Fruit fly (Drosophila melanogaster) whole organism, embryonic: Measurements from ENCODE around the gene Mer.

Experiments
- Adf1 ChIP-seq: fragments of 200-800 bp; sonication (Bioruptor generic); IDR thresholded peaks from 2 replicates; pipeline ENCODE4 v1.3.6; 2022; ENCODE audit warnings: missing biosample characterization, missing genetic modification characterization
- BEAF-32 ChIP-seq: fragments of 200-800 bp; sonication (Bioruptor generic); optimal IDR thresholded peaks from 3 replicates; lab custom pipeline; 2017; ENCODE audit warnings: missing biosample characterization, missing genetic modification characterization, mild to moderate bottlenecking, moderate library complexity, missing genetic modification reagents
- Bgb ChIP-seq: fragments of 200-800 bp; sonication (Bioruptor generic); IDR thresholded peaks from 2 replicates; pipeline ENCODE4 v1.3.6; 2022; ENCODE audit warnings: missing biosample characterization, missing genetic modification characterization; ENCODE audit not compliant: partially characterized antibody
- CG10431 ChIP-seq: fragments of 200-800 bp; sonication (Bioruptor generic); optimal IDR thresholded peaks from 3 replicates; lab custom pipeline; 2018; ENCODE audit warnings: missing biosample characterization, mild to moderate bottlenecking, missing genetic modification characterization
- CG11247 ChIP-seq: fragments of 200-800 bp; sonication (Bioruptor generic); IDR thresholded peaks from 2 replicates; pipeline ENCODE4 v1.3.6; 2022; ENCODE audit warnings: missing biosample characterization, missing genetic modification characterization
- CG11456 ChIP-seq: fragments of 200-800 bp; sonication (Bioruptor generic); IDR thresholded peaks from 3 replicates; pipeline ENCODE4 v1.3.6; 2022; ENCODE audit warnings: missing biosample characterization, missing genetic modification characterization
- CG14050 ChIP-seq: fragments of 200-800 bp; sonication (Bioruptor generic); IDR thresholded peaks from 3 replicates; pipeline ENCODE4 v1.3.6; 2022; ENCODE audit warnings: missing biosample characterization, missing genetic modification characterization
- CG15479 ChIP-seq: fragments of 200-800 bp; sonication (Bioruptor generic); optimal IDR thresholded peaks from 3 replicates; lab custom pipeline; 2019; ENCODE audit warnings: missing biosample characterization, mild to moderate bottlenecking, missing genetic modification characterization, moderate library complexity
- CG16815 ChIP-seq: fragments of 200-800 bp; sonication (Bioruptor generic); optimal IDR thresholded peaks from 3 replicates; lab custom pipeline; 2017; ENCODE audit warnings: missing biosample characterization, mild to moderate bottlenecking, missing genetic modification characterization
- CG16863 ChIP-seq: fragments of 200-800 bp; sonication (Bioruptor generic); optimal IDR thresholded peaks from 3 replicates; lab custom pipeline; 2016; ENCODE audit warnings: missing biosample characterization, missing genetic modification characterization
- CG2129 ChIP-seq: fragments of 200-800 bp; sonication (Bioruptor generic); IDR thresholded peaks from 2 replicates; pipeline ENCODE4 v1.3.6; 2022; ENCODE audit warnings: missing biosample characterization, missing genetic modification characterization; ENCODE audit not compliant: partially characterized antibody
- CG3065 ChIP-seq: fragments of 200-800 bp; sonication (Bioruptor generic); optimal IDR thresholded peaks from 2 replicates; lab custom pipeline; 2016; ENCODE audit warnings: missing biosample characterization, missing genetic modification characterization
- CG3407 ChIP-seq: fragments of 200-800 bp; sonication (Bioruptor generic); optimal IDR thresholded peaks from 2 replicates; lab custom pipeline; 2018; ENCODE audit warnings: missing biosample characterization, mild to moderate bottlenecking, missing genetic modification characterization
- CG7987 ChIP-seq: fragments of 200-800 bp; sonication (Bioruptor generic); optimal IDR thresholded peaks from 2 replicates; lab custom pipeline; 2018; ENCODE audit warnings: missing biosample characterization, mild to moderate bottlenecking, missing genetic modification characterization, moderate library complexity
- CG8089 ChIP-seq: fragments of 200-800 bp; sonication (Bioruptor generic); optimal IDR thresholded peaks from 3 replicates; lab custom pipeline; 2016; ENCODE audit warnings: missing biosample characterization, missing genetic modification characterization
- CG8924 ChIP-seq: fragments of 200-800 bp; optimal IDR thresholded peaks from 3 replicates; lab custom pipeline; 2019; ENCODE audit warnings: missing biosample characterization, mild to moderate bottlenecking, missing genetic modification characterization, moderate library complexity
- CG9609 ChIP-seq: fragments of 200-800 bp; sonication (Bioruptor generic); optimal IDR thresholded peaks from 3 replicates; lab custom pipeline; 2016; ENCODE audit warnings: missing biosample characterization, missing genetic modification characterization
- CkIIα-i1 ChIP-seq: fragments of 200-800 bp; sonication (Bioruptor generic); IDR thresholded peaks from 2 replicates; pipeline ENCODE4 v1.3.6; 2022; ENCODE audit warnings: missing biosample characterization, missing genetic modification characterization
- Dek ChIP-seq: fragments of 200-800 bp; sonication (Bioruptor generic); optimal IDR thresholded peaks from 3 replicates; lab custom pipeline; 2019; ENCODE audit warnings: missing biosample characterization, mild to moderate bottlenecking, missing genetic modification characterization, moderate library complexity
- Dip3 ChIP-seq: fragments of 200-800 bp; sonication (Bioruptor generic); optimal IDR thresholded peaks from 3 replicates; lab custom pipeline; 2016; ENCODE audit warnings: missing biosample characterization, missing genetic modification characterization
- Eip74EF ChIP-seq, 2 experiments: fragments of 200-800 bp in 1 of 2; fragments of >200 bp in 1 of 2; sonication (Bioruptor generic) in 1 of 2; optimal IDR thresholded peaks; 2 replicates each; lab custom pipeline; 2017 to 2019; ENCODE audit warnings: missing biosample characterization in 2 of 2, missing genetic modification characterization in 2 of 2, mild to moderate bottlenecking in 1 of 2, moderate library complexity in 1 of 2
- Hr3 ChIP-seq: fragments of 200-800 bp; sonication (Bioruptor generic); optimal IDR thresholded peaks from 3 replicates; lab custom pipeline; 2016; ENCODE audit warnings: missing biosample characterization, missing genetic modification characterization
- Nf-YB ChIP-seq: fragments of 200-800 bp; sonication (Bioruptor generic); optimal IDR thresholded peaks from 3 replicates; lab custom pipeline; 2019; ENCODE audit warnings: missing biosample characterization, mild to moderate bottlenecking, missing genetic modification characterization, moderate library complexity
- Oaz ChIP-seq: fragments of 200-800 bp; sonication (Bioruptor generic); IDR thresholded peaks from 2 replicates; pipeline ENCODE4 v1.3.6; 2022; ENCODE audit warnings: missing biosample characterization, missing genetic modification characterization
- Oli ChIP-seq: fragments of 200-800 bp; sonication (Bioruptor generic); optimal IDR thresholded peaks from 2 replicates; lab custom pipeline; 2018; ENCODE audit warnings: missing biosample characterization, mild to moderate bottlenecking, missing genetic modification characterization, moderate library complexity
- Poxn ChIP-seq: fragments of 200-800 bp; sonication (Bioruptor generic); IDR thresholded peaks from 2 replicates; pipeline ENCODE4 v1.3.6; 2022; ENCODE audit warnings: missing biosample characterization, missing genetic modification characterization
- Ptx1 ChIP-seq: fragments of 200-800 bp; sonication (Bioruptor generic); IDR thresholded peaks from 2 replicates; pipeline ENCODE4 v1.3.6; 2022; ENCODE audit warnings: missing biosample characterization, missing genetic modification characterization
- Scr ChIP-seq: fragments of 200-800 bp; sonication (Bioruptor generic); IDR thresholded peaks from 2 replicates; pipeline ENCODE4 v1.3.6; 2022; ENCODE audit warnings: missing biosample characterization, missing genetic modification characterization; ENCODE audit not compliant: partially characterized antibody
- Sox102F ChIP-seq: fragments of 200-800 bp; sonication (Bioruptor generic); optimal IDR thresholded peaks from 2 replicates; lab custom pipeline; 2018; ENCODE audit warnings: missing biosample characterization, mild to moderate bottlenecking, missing genetic modification characterization, moderate library complexity
- Ssrp ChIP-seq: fragments of 200-800 bp; sonication (Bioruptor generic); optimal IDR thresholded peaks from 2 replicates; lab custom pipeline; 2018; ENCODE audit warnings: missing biosample characterization, mild to moderate bottlenecking, missing genetic modification characterization, moderate library complexity
- YL-1 ChIP-seq: fragments of 200-800 bp; sonication (Bioruptor generic); optimal IDR thresholded peaks from 3 replicates; lab custom pipeline; 2017; ENCODE audit warnings: missing biosample characterization, mild to moderate bottlenecking, missing genetic modification characterization
- ac ChIP-seq: fragments of 200-800 bp; sonication (Bioruptor generic); optimal IDR thresholded peaks from 3 replicates; lab custom pipeline; 2017; ENCODE audit warnings: missing biosample characterization, mild to moderate bottlenecking, missing genetic modification characterization
- aop ChIP-seq: fragments of 200-800 bp; sonication (Bioruptor generic); IDR thresholded peaks from 2 replicates; pipeline ENCODE4 v1.3.6; 2022; ENCODE audit warnings: missing biosample characterization, missing genetic modification characterization
- chinmo ChIP-seq: fragments of 200-800 bp; sonication (Bioruptor generic); IDR thresholded peaks from 4 replicates; pipeline ENCODE4 v1.3.6; 2022; ENCODE audit warnings: missing biosample characterization, missing genetic modification characterization; ENCODE audit not compliant: partially characterized antibody
- chn ChIP-seq: fragments of 200-800 bp; sonication (Bioruptor generic); optimal IDR thresholded peaks from 2 replicates; lab custom pipeline; 2016; ENCODE audit warnings: missing biosample characterization, missing genetic modification characterization
- en ChIP-seq: fragments of 200-800 bp; sonication (Bioruptor generic); optimal IDR thresholded peaks from 2 replicates; lab custom pipeline; 2016; ENCODE audit warnings: missing biosample characterization, missing genetic modification characterization
- insv ChIP-seq, 2 experiments: fragments of 200-800 bp; sonication (Bioruptor generic); optimal IDR thresholded peaks; 3 replicates each; lab custom pipeline; 2016 to 2018; ENCODE audit warnings: missing biosample characterization in 2 of 2, missing genetic modification characterization in 2 of 2
- ken ChIP-seq: fragments of 200-800 bp; sonication (Bioruptor generic); IDR thresholded peaks from 3 replicates; pipeline ENCODE4 v1.3.6; 2022; ENCODE audit warnings: missing biosample characterization, missing genetic modification characterization
- lilli ChIP-seq: fragments of 200-800 bp; sonication (Bioruptor generic); optimal IDR thresholded peaks from 3 replicates; lab custom pipeline; 2016; ENCODE audit warnings: missing biosample characterization, missing genetic modification characterization
- mam ChIP-seq: fragments of 200-800 bp; sonication (Bioruptor generic); optimal IDR thresholded peaks from 3 replicates; lab custom pipeline; 2016; ENCODE audit warnings: missing biosample characterization, missing genetic modification characterization
- mirr ChIP-seq: fragments of 200-800 bp; sonication (Bioruptor generic); optimal IDR thresholded peaks from 3 replicates; lab custom pipeline; 2018; ENCODE audit warnings: missing biosample characterization, mild to moderate bottlenecking, missing genetic modification characterization
- org-1 ChIP-seq: fragments of 200-800 bp; sonication (Bioruptor generic); optimal IDR thresholded peaks from 2 replicates; lab custom pipeline; 2017; ENCODE audit warnings: missing biosample characterization, missing genetic modification characterization
- p53 ChIP-seq: fragments of 200-800 bp; sonication (Bioruptor generic); optimal IDR thresholded peaks from 2 replicates; lab custom pipeline; 2016; ENCODE audit warnings: missing biosample characterization, missing genetic modification characterization
- ro ChIP-seq: fragments of 200-800 bp; sonication (Bioruptor generic); IDR thresholded peaks from 2 replicates; pipeline ENCODE4 v1.3.6; 2022; ENCODE audit warnings: missing biosample characterization, missing genetic modification characterization
- row ChIP-seq: fragments of 200-800 bp; sonication (Bioruptor generic); IDR thresholded peaks from 3 replicates; pipeline ENCODE4 v1.3.6; 2022; ENCODE audit warnings: missing biosample characterization, missing genetic modification characterization
- sob ChIP-seq: fragments of 200-800 bp; sonication (Bioruptor generic); IDR thresholded peaks from 2 replicates; pipeline ENCODE4 v1.3.6; 2022; ENCODE audit warnings: missing biosample characterization, missing genetic modification characterization
- usp ChIP-seq: fragments of >200 bp; optimal IDR thresholded peaks from 2 replicates; lab custom pipeline; 2017; ENCODE audit warnings: missing biosample characterization, missing genetic modification characterization
- zen ChIP-seq: fragments of 200-800 bp; sonication (Bioruptor generic); optimal IDR thresholded peaks from 3 replicates; lab custom pipeline; 2018; ENCODE audit warnings: missing biosample characterization, mild to moderate bottlenecking, missing genetic modification characterization, moderate library complexity

Gene Mer

DNA sequence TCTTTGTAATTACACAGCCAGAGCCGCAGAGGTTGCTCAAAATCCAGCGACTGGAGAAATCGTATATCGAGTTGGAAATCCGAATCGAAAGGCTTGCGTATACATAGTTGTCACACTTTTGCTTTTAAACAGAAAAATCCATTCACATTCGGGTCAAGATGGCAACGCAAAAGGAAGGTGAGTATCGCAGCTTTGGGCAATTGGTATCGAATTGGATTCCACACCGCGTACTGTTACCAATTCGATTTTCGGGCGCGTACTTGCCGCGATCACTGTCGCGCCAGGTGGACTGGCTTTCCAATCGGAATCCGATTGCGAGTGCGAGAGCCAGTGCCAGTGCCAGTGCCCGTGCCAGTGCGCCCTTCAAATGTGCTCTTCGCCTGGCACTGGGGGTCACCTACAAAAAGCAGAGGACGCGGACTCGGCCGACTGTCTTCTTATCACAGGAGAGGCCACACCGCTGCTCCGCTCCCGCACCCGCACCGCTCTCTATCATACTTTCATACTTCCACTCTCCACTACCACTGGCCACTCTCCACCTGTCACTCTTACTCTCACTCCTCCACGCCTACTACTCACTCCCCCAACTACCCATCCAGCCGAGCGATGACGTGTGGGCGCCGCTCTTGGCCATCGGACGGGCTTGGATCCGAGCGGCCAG lies 25.7 kb downstream of the Mer start (continued):
- no peak for TF ChIP-seq YL-1 (GFP tag; lab: Kevin White, UChicago)

DNA sequence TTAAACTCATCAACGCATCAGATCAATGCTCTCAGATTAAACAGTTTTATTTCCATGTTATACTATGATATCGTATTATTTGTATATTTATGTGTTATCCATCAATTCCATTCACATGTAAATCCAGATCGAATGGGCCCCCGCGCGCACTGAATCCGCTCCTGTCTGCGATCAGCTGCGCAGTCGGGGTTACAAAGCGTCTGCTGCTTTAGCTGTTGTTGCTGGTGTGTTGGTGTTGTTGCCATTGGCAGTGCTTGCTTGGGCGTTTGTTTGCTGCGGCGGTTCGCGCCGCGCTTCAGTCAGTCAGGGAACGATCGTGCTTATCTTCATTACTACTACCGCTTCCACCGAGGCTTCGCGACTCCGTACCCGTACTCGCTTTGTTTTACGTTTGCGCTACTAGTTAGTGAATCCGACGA lies 26.3 kb downstream of the Mer start, which contains the start of gene Zw:
TSS of gene Zw (plus strand) at position 262 of the 419 bp plus-strand sequence.
- TF ChIP-seq Oaz = no peak
- no peak for TF ChIP-seq Eip74EF (GFP tag; optimal IDR thresholded peaks at IDR 0.05; lab: Kevin White, UChicago)
- peak; percentile 52 for TF ChIP-seq CG11247 (GFP tag; lab: Robert Waterston, UW)
- TF ChIP-seq p53 (GFP tag; lab: Kevin White, UChicago) = no peak
- TF ChIP-seq CG8089 (GFP tag; lab: Kevin White, UChicago) = peak; percentile 10
- TF ChIP-seq CG14050 = no peak
- no peak for TF ChIP-seq ac (GFP tag; lab: Kevin White, UChicago)
- no peak for TF ChIP-seq CG7987 (GFP tag; lab: Kevin White, UChicago)
- TF ChIP-seq Oli = peak; percentile 33
- peak; percentile 95 for TF ChIP-seq chinmo
- peak; percentile 73 for TF ChIP-seq Ptx1 (GFP tag; lab: Robert Waterston, UW)
- TF ChIP-seq aop = no peak
- peak; percentile 81 for TF ChIP-seq CG11456 (GFP tag; lab: Robert Waterston, UW)
- TF ChIP-seq en (GFP tag; lab: Kevin White, UChicago) = peak; percentile 0
- TF ChIP-seq ro (GFP tag; lab: Robert Waterston, UW) = no peak
- peak; percentile 61 for TF ChIP-seq mam (GFP tag; lab: Kevin White, UChicago)
- TF ChIP-seq CG16863 (GFP tag; lab: Kevin White, UChicago) = peak; percentile 47
- no peak for TF ChIP-seq BEAF-32 (GFP tag; lab: Kevin White, UChicago)
- TF ChIP-seq chn = peak; percentile 51
- peak; percentile 94 for TF ChIP-seq row (GFP tag; lab: Robert Waterston, UW)
- TF ChIP-seq CkIIα-i1 (GFP tag; lab: Robert Waterston, UW) = no peak
- no peak for TF ChIP-seq CG3065
- no peak for TF ChIP-seq Nf-YB (GFP tag; lab: Kevin White, UChicago)
- peak; percentile 45 for TF ChIP-seq CG16815 (GFP tag; lab: Kevin White, UChicago)
- no peak for TF ChIP-seq CG3407 (GFP tag; lab: Kevin White, UChicago)
- no peak for TF ChIP-seq CG10431 (GFP tag; lab: Kevin White, UChicago)
- TF ChIP-seq Ssrp = peak; percentile 29
- peak; percentile 46 for TF ChIP-seq mirr (GFP tag; lab: Kevin White, UChicago)
- no peak for TF ChIP-seq org-1 (GFP tag; lab: Kevin White, UChicago)
- no peak for TF ChIP-seq usp (GFP tag; lab: Kevin White, UChicago)
- TF ChIP-seq ken = peak; percentile 55; the same call in 1 of the 3 replicates
- TF ChIP-seq sob (GFP tag; lab: Robert Waterston, UW) = peak; percentile 67
- TF ChIP-seq Hr3 (GFP tag; lab: Kevin White, UChicago) = peak; percentile 25
- TF ChIP-seq Bgb = peak; percentile 57
- TF ChIP-seq Scr (GFP tag; lab: Robert Waterston, UW) = peak; percentile 8; the same call in 1 of the 2 replicates
- no peak for TF ChIP-seq CG2129 (GFP tag; lab: Robert Waterston, UW)
- TF ChIP-seq Dip3 (GFP tag; lab: Kevin White, UChicago) = peak; percentile 56
- peak; percentile 83 for TF ChIP-seq Adf1
- TF ChIP-seq insv (GFP tag; optimal IDR thresholded peaks at IDR 0.05; lab: Kevin White, UChicago) = no peak
- TF ChIP-seq CG15479 (GFP tag; lab: Kevin White, UChicago) = no peak
- peak; percentile 1 for TF ChIP-seq CG8924
- TF ChIP-seq Poxn (GFP tag; lab: Robert Waterston, UW) = no peak
- peak; percentile 20 for TF ChIP-seq zen (tag; lab: Kevin White, UChicago)
- TF ChIP-seq Sox102F (GFP tag; lab: Kevin White, UChicago) = peak; percentile 26
- TF ChIP-seq lilli (GFP tag; lab: Kevin White, UChicago) = peak; percentile 63
- TF ChIP-seq CG9609 = peak; percentile 46
- no peak for TF ChIP-seq Dek
